Worm (Caenorhabditis elegans): ENCODE results near the gene Y82E9BL.18.

The Y82E9BL.18 gene

DNA sequence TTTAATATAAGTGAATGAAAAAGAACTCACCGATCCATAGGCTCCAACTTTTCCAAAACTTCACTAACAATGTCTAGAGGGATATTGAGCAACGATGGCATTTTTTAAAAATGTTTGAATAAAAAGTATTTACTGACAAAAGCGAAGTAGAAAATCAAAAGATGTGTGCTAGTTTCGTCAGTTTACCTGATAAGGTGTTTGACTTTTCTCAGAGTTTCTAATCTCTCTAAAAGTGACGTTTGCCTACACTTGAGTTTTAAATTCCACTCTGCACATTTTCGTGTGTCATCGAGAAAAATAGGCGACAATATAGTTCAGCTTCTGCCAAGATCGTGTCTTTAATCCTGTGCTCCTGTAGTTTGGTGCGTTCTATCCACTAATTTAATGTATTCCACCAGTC, 5.0 kb upstream of the Y82E9BL.18 start, which contains the start of gene fbxa-15:
TSS of gene fbxa-15 (minus strand) at position 101 of the 400 bp plus-strand sequence.
- TF ChIP-seq fkh-10 (GFP tag; optimal IDR thresholded peaks at IDR 0.05) (no peak), pqm-1 (tag; optimal IDR thresholded peaks at IDR 0.05) (peak; percentile 1), egl-27 (tag; optimal IDR thresholded peaks at IDR 0.05) (no peak), ceh-82 (tag; optimal IDR thresholded peaks at IDR 0.05) (no peak), mdl-1 (tag; optimal IDR thresholded peaks at IDR 0.05) (no peak), ztf-11 (tag; optimal IDR thresholded peaks at IDR 0.05) (no peak), lin-39 (tag; optimal IDR thresholded peaks at IDR 0.05) (no peak), sea-2 (GFP tag; optimal IDR thresholded peaks at IDR 0.05) (no peak), unc-39 (tag; optimal IDR thresholded peaks at IDR 0.05) (no peak), ceh-16 (tag; optimal IDR thresholded peaks at IDR 0.05) (no peak), snpc-4 (tag; optimal IDR thresholded peaks at IDR 0.05) (no peak), ceh-9 (tag; optimal IDR thresholded peaks at IDR 0.05) (no peak), elt-2 (tag; optimal IDR thresholded peaks at IDR 0.05) (peak; percentile 9), nhr-43 (tag; optimal IDR thresholded peaks at IDR 0.05; ENCODE audit: poor library complexity, severe bottlenecking) (no peak), unc-62 (GFP tag; optimal IDR thresholded peaks at IDR 0.05) (no peak), ama-1 (optimal IDR thresholded peaks at IDR 0.05) (no peak)

DNA sequence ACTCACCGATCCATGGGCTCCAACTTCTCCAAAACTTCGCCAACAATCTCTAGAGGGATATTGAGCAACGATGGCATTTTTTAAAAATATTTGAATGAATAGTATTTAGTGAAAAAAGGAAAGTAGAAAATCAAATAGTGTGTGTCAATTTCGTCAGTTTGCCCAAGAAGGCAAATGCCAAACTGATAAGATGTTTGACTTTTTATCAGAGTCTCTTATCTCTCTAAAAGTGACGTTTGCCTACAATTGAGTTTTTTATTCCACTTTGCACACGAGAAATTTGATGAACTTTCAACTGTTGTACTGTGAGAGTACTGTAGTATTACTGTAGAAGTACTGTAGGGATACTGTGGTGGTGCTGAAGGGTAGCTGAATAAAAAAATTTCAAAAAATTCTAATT, 3.0 kb upstream of the Y82E9BL.18 start:
- no peak for TF ChIP-seq snpc-4 (tag; optimal IDR thresholded peaks at IDR 0.05)
- TF ChIP-seq pqm-1 (tag; optimal IDR thresholded peaks at IDR 0.05), result peak; percentile 81
- TF ChIP-seq fkh-10 (GFP tag; optimal IDR thresholded peaks at IDR 0.05), result no peak
- no peak for TF ChIP-seq R02D3.7 (tag; optimal IDR thresholded peaks at IDR 0.05)
- TF ChIP-seq nhr-67 (tag; optimal IDR thresholded peaks at IDR 0.05), result no peak
- TF ChIP-seq ZK546.5 (tag; optimal IDR thresholded peaks at IDR 0.05), result no peak
- no peak for TF ChIP-seq nhr-11 (tag; optimal IDR thresholded peaks at IDR 0.05)
- TF ChIP-seq zag-1 (tag; optimal IDR thresholded peaks at IDR 0.05), result no peak
- TF ChIP-seq skn-1 (tag; optimal IDR thresholded peaks at IDR 0.05), result no peak
- TF ChIP-seq elt-2 (tag; optimal IDR thresholded peaks at IDR 0.05), result peak; percentile 94
- no peak for TF ChIP-seq tbx-2 (tag; optimal IDR thresholded peaks at IDR 0.05)
- TF ChIP-seq nhr-237 (tag; optimal IDR thresholded peaks at IDR 0.05), result no peak
- TF ChIP-seq aly-2 (tag; optimal IDR thresholded peaks at IDR 0.05), result no peak
- TF ChIP-seq lsy-12 (tag; optimal IDR thresholded peaks at IDR 0.05), result no peak

- TF ChIP-seq lin-39 (tag; optimal IDR thresholded peaks at IDR 0.05) (no peak), snpc-4 (tag; optimal IDR thresholded peaks at IDR 0.05) (no peak), sea-2 (GFP tag; optimal IDR thresholded peaks at IDR 0.05) (no peak), nhr-23 (tag; optimal IDR thresholded peaks at IDR 0.05) (no peak), nhr-76 (tag; optimal IDR thresholded peaks at IDR 0.05) (no peak)
Measured at ce11 chrIII:1324513-1324912, 2.1 kb upstream of the Y82E9BL.18 start, which contains the start of gene fbxa-14. fbxa-14 (minus strand) TSS chrIII:1324613.

ce11 chrIII:1331894-1332293, 5.3 kb downstream of the Y82E9BL.18 start, which contains the start of gene Y82E9BL.19:
Y82E9BL.19 (plus strand) TSS chrIII:1332016.
- TF ChIP-seq zag-1 (tag; optimal IDR thresholded peaks at IDR 0.05) (no peak), R02D3.7 (tag; optimal IDR thresholded peaks at IDR 0.05) (no peak), daf-12 (tag; optimal IDR thresholded peaks at IDR 0.05) (no peak), aly-2 (tag; optimal IDR thresholded peaks at IDR 0.05) (no peak), elt-2 (tag; optimal IDR thresholded peaks at IDR 0.05) (peak; percentile 68), nhr-67 (tag; optimal IDR thresholded peaks at IDR 0.05) (no peak)

- TF ChIP-seq ceh-82 (tag; optimal IDR thresholded peaks at IDR 0.05) (no peak), nhr-43 (tag; optimal IDR thresholded peaks at IDR 0.05; ENCODE audit: poor library complexity, severe bottlenecking) (no peak), nhr-28 (tag; optimal IDR thresholded peaks at IDR 0.05) (no peak), elt-2 (tag; optimal IDR thresholded peaks at IDR 0.05) (no peak), ceh-16 (tag; optimal IDR thresholded peaks at IDR 0.05) (no peak), ceh-9 (tag; optimal IDR thresholded peaks at IDR 0.05) (no peak), lin-39 (tag; optimal IDR thresholded peaks at IDR 0.05) (no peak), lin-15B (tag; optimal IDR thresholded peaks at IDR 0.05) (no peak), egl-27 (tag; optimal IDR thresholded peaks at IDR 0.05) (no peak), nhr-12 (tag; optimal IDR thresholded peaks at IDR 0.05) (no peak), nhr-76 (tag; optimal IDR thresholded peaks at IDR 0.05) (no peak), ztf-11 (tag; optimal IDR thresholded peaks at IDR 0.05) (no peak)
Measured at ce11 chrIII:1340240-1340639, 13.7 kb downstream of the Y82E9BL.18 start, which contains the start of gene fbxa-5. fbxa-5 (minus strand) TSS chrIII:1340340.

ce11 chrIII:1342488-1342887, 15.9 kb downstream of the Y82E9BL.18 start, which contains the start of gene fbxa-26:
fbxa-26 (minus strand) TSS chrIII:1342522.
- no peak for TF ChIP-seq ceh-9 (tag; optimal IDR thresholded peaks at IDR 0.05)
- TF ChIP-seq pha-4 (tag; optimal IDR thresholded peaks at IDR 0.05), result peak; percentile 20
- peak; percentile 67 for TF ChIP-seq elt-2 (tag; optimal IDR thresholded peaks at IDR 0.05)
